Fruit fly (Drosophila melanogaster) whole organism, embryonic: ENCODE data around the gene CG10347.

Experiments used
- C15 ChIP-seq: fragments of 200-800 bp; sonication (Bioruptor generic); IDR thresholded peaks from 3 replicates; pipeline ENCODE4 v1.3.6; 2022; ENCODE audit warnings: missing biosample characterization, missing genetic modification characterization
- CG10366 ChIP-seq: fragments of 200-800 bp; sonication (Bioruptor generic); IDR thresholded peaks from 2 replicates; pipeline ENCODE4 v1.3.6; 2022; ENCODE audit warnings: missing biosample characterization, missing genetic modification characterization
- CG16813 ChIP-seq: fragments of 200-800 bp; sonication (Bioruptor generic); IDR thresholded peaks from 3 replicates; pipeline ENCODE4 v1.3.6; 2022; ENCODE audit warnings: missing biosample characterization, missing genetic modification characterization; ENCODE audit not compliant: partially characterized antibody
- CG17568 ChIP-seq: fragments of 200-800 bp; sonication (Bioruptor generic); optimal IDR thresholded peaks from 2 replicates; lab custom pipeline; 2018; ENCODE audit warnings: missing biosample characterization, mild to moderate bottlenecking, missing genetic modification characterization, moderate library complexity
- CG2120 ChIP-seq: fragments of 200-800 bp; sonication (Bioruptor generic); optimal IDR thresholded peaks from 3 replicates; lab custom pipeline; 2016; ENCODE audit warnings: missing biosample characterization, missing genetic modification characterization
- CG3163 ChIP-seq: fragments of 200-800 bp; sonication (Bioruptor generic); optimal IDR thresholded peaks from 3 replicates; lab custom pipeline; 2016; ENCODE audit warnings: missing biosample characterization, missing genetic modification characterization
- CG4424 ChIP-seq: fragments of 200-800 bp; sonication (Bioruptor generic); optimal IDR thresholded peaks from 3 replicates; lab custom pipeline; 2016; ENCODE audit warnings: missing biosample characterization, missing genetic modification characterization
- CG5953 ChIP-seq: fragments of 200-800 bp; sonication (Bioruptor generic); IDR thresholded peaks from 2 replicates; pipeline ENCODE4 v1.3.6; 2022; ENCODE audit warnings: missing biosample characterization, missing genetic modification characterization
- CG6683 ChIP-seq: fragments of 200-800 bp; sonication (Bioruptor generic); optimal IDR thresholded peaks from 2 replicates; lab custom pipeline; 2017; ENCODE audit warnings: missing biosample characterization, mild to moderate bottlenecking, missing genetic modification characterization, missing genetic modification reagents
- CG7271 ChIP-seq: fragments of 200-800 bp; sonication (Bioruptor generic); optimal IDR thresholded peaks from 2 replicates; lab custom pipeline; 2018; ENCODE audit warnings: missing biosample characterization, mild to moderate bottlenecking, missing genetic modification characterization, moderate library complexity
- CG7556 ChIP-seq: fragments of 200-800 bp; sonication (Bioruptor generic); optimal IDR thresholded peaks from 2 replicates; lab custom pipeline; 2017; ENCODE audit warnings: missing biosample characterization, mild to moderate bottlenecking, missing genetic modification characterization
- CG8765 ChIP-seq: fragments of 200-800 bp; sonication (Bioruptor generic); IDR thresholded peaks from 2 replicates; pipeline ENCODE4 v1.3.6; 2022; ENCODE audit warnings: missing biosample characterization, missing genetic modification characterization
- Camta ChIP-seq: fragments of 200-800 bp; sonication (Bioruptor generic); optimal IDR thresholded peaks from 2 replicates; lab custom pipeline; 2016; ENCODE audit warnings: missing biosample characterization, missing genetic modification characterization
- D ChIP-seq, 2 experiments: fragments of 200-800 bp in 1 of 2; fragments of >200 bp in 1 of 2; sonication (Bioruptor generic) in 1 of 2; optimal IDR thresholded peaks; 2 replicates in 1 of 2; 3 replicates in 1 of 2; lab custom pipeline; 2017; ENCODE audit warnings: mild to moderate bottlenecking in 1 of 2, missing biosample characterization in 1 of 2, missing genetic modification characterization in 1 of 2, missing genetic modification reagents in 1 of 2
- Dad ChIP-seq: fragments of 200-800 bp; sonication (Bioruptor generic); optimal IDR thresholded peaks from 3 replicates; lab custom pipeline; 2016; ENCODE audit warnings: missing biosample characterization, missing genetic modification characterization
- Dip3 ChIP-seq: fragments of 200-800 bp; sonication (Bioruptor generic); optimal IDR thresholded peaks from 3 replicates; lab custom pipeline; 2016; ENCODE audit warnings: missing biosample characterization, missing genetic modification characterization
- Elba2 ChIP-seq: fragments of 200-800 bp; sonication (Bioruptor generic); optimal IDR thresholded peaks from 3 replicates; lab custom pipeline; 2016; ENCODE audit warnings: missing biosample characterization, missing genetic modification characterization
- H2.0 ChIP-seq: fragments of 200-800 bp; sonication (Bioruptor generic); IDR thresholded peaks from 2 replicates; pipeline ENCODE4 v1.3.6; 2022; ENCODE audit warnings: missing biosample characterization, missing genetic modification characterization
- HHEX ChIP-seq: fragments of 200-800 bp; sonication (Bioruptor generic); optimal IDR thresholded peaks from 3 replicates; lab custom pipeline; 2017; ENCODE audit warnings: missing biosample characterization, mild to moderate bottlenecking, missing genetic modification characterization, missing genetic modification reagents
- HLH4C ChIP-seq: fragments of 200-800 bp; sonication (Bioruptor generic); IDR thresholded peaks from 3 replicates; pipeline ENCODE4 v1.3.6; 2022; ENCODE audit warnings: missing biosample characterization, missing genetic modification characterization; ENCODE audit not compliant: partially characterized antibody
- Myb ChIP-seq: fragments of 200-800 bp; sonication (Bioruptor generic); optimal IDR thresholded peaks from 2 replicates; lab custom pipeline; 2016; ENCODE audit warnings: missing biosample characterization, missing genetic modification characterization
- NfI ChIP-seq: fragments of 200-800 bp; sonication (Bioruptor generic); optimal IDR thresholded peaks from 3 replicates; lab custom pipeline; 2018; ENCODE audit warnings: missing biosample characterization, mild to moderate bottlenecking, missing genetic modification characterization, moderate library complexity
- Ptx1 ChIP-seq: fragments of 200-800 bp; sonication (Bioruptor generic); IDR thresholded peaks from 2 replicates; pipeline ENCODE4 v1.3.6; 2022; ENCODE audit warnings: missing biosample characterization, missing genetic modification characterization
- ase ChIP-seq: fragments of 200-800 bp; sonication (Bioruptor generic); IDR thresholded peaks from 3 replicates; pipeline ENCODE4 v1.3.6; 2022; ENCODE audit warnings: missing biosample characterization, missing genetic modification characterization
- az2 ChIP-seq: fragments of 200-800 bp; sonication (Bioruptor generic); optimal IDR thresholded peaks from 3 replicates; lab custom pipeline; 2016; ENCODE audit warnings: missing biosample characterization, missing genetic modification characterization
- bsh ChIP-seq, 2 experiments: fragments of 200-800 bp; sonication (Bioruptor generic); optimal IDR thresholded peaks; 2 replicates each; lab custom pipeline; 2017 to 2018; ENCODE audit warnings: mild to moderate bottlenecking in 2 of 2, missing biosample characterization in 2 of 2, missing genetic modification characterization in 2 of 2, moderate library complexity in 1 of 2
- cad ChIP-seq: fragments of >200 bp; optimal IDR thresholded peaks from 2 replicates; lab custom pipeline; 2017; ENCODE audit warnings: missing biosample characterization, missing genetic modification characterization
- chn ChIP-seq: fragments of 200-800 bp; sonication (Bioruptor generic); optimal IDR thresholded peaks from 2 replicates; lab custom pipeline; 2016; ENCODE audit warnings: missing biosample characterization, missing genetic modification characterization
- dm ChIP-seq: fragments of 200-800 bp; sonication (Bioruptor generic); optimal IDR thresholded peaks from 3 replicates; lab custom pipeline; 2016; ENCODE audit warnings: missing biosample characterization, missing genetic modification characterization
- en ChIP-seq: fragments of 200-800 bp; sonication (Bioruptor generic); optimal IDR thresholded peaks from 2 replicates; lab custom pipeline; 2016; ENCODE audit warnings: missing biosample characterization, missing genetic modification characterization
- eyg ChIP-seq: fragments of 200-800 bp; sonication (Bioruptor generic); optimal IDR thresholded peaks from 3 replicates; lab custom pipeline; 2016; ENCODE audit warnings: missing biosample characterization, missing genetic modification characterization
- fd3F ChIP-seq: fragments of 200-800 bp; sonication (Bioruptor generic); optimal IDR thresholded peaks from 2 replicates; lab custom pipeline; 2018; ENCODE audit warnings: missing biosample characterization, mild to moderate bottlenecking, missing genetic modification characterization, moderate library complexity
- gsb ChIP-seq: fragments of 200-800 bp; sonication (Bioruptor generic); IDR thresholded peaks from 2 replicates; pipeline ENCODE4 v1.3.6; 2022; ENCODE audit warnings: missing biosample characterization, missing genetic modification characterization
- gt ChIP-seq: fragments of 200-800 bp; sonication (Bioruptor generic); IDR thresholded peaks from 2 replicates; pipeline ENCODE4 v1.3.6; 2022; ENCODE audit warnings: missing biosample characterization, missing genetic modification characterization
- her ChIP-seq: fragments of 200-800 bp; sonication (Bioruptor generic); optimal IDR thresholded peaks from 2 replicates; lab custom pipeline; 2016; ENCODE audit warnings: missing biosample characterization, missing genetic modification characterization
- jumu ChIP-seq: fragments of 200-800 bp; sonication (Bioruptor generic); optimal IDR thresholded peaks from 3 replicates; lab custom pipeline; 2016; ENCODE audit warnings: missing biosample characterization, missing genetic modification characterization
- kay ChIP-seq: fragments of 200-800 bp; sonication (Bioruptor generic); optimal IDR thresholded peaks from 2 replicates; lab custom pipeline; 2016; ENCODE audit warnings: missing biosample characterization, missing genetic modification characterization
- knrl ChIP-seq: fragments of 200-800 bp; sonication (Bioruptor generic); IDR thresholded peaks from 3 replicates; pipeline ENCODE4 v1.3.6; 2022; ENCODE audit warnings: missing biosample characterization, missing genetic modification characterization; ENCODE audit not compliant: partially characterized antibody
- lab ChIP-seq: fragments of 200-800 bp; sonication (Bioruptor generic); optimal IDR thresholded peaks from 3 replicates; lab custom pipeline; 2017; ENCODE audit warnings: missing biosample characterization, missing genetic modification characterization, mild to moderate bottlenecking, moderate library complexity, missing genetic modification reagents
- luna ChIP-seq: fragments of 200-800 bp; sonication (Bioruptor generic); optimal IDR thresholded peaks from 2 replicates; lab custom pipeline; 2016; ENCODE audit warnings: missing biosample characterization, missing genetic modification characterization
- nmo ChIP-seq: fragments of 200-800 bp; sonication (Bioruptor generic); optimal IDR thresholded peaks from 2 replicates; lab custom pipeline; 2018; ENCODE audit warnings: missing biosample characterization, mild to moderate bottlenecking, missing genetic modification characterization, moderate library complexity
- phol ChIP-seq: fragments of 200-800 bp; sonication (Bioruptor generic); optimal IDR thresholded peaks from 3 replicates; lab custom pipeline; 2018; ENCODE audit warnings: missing biosample characterization, mild to moderate bottlenecking, missing genetic modification characterization, moderate library complexity
- repo ChIP-seq: fragments of 200-800 bp; sonication (Bioruptor generic); optimal IDR thresholded peaks from 2 replicates; lab custom pipeline; 2016; ENCODE audit warnings: missing biosample characterization, missing genetic modification characterization
- run ChIP-seq: fragments of 200-800 bp; sonication (Bioruptor generic); optimal IDR thresholded peaks from 3 replicates; lab custom pipeline; 2018; ENCODE audit warnings: missing biosample characterization, mild to moderate bottlenecking, missing genetic modification characterization
- sr ChIP-seq: fragments of 200-800 bp; sonication (Bioruptor generic); IDR thresholded peaks from 3 replicates; pipeline ENCODE4 v1.3.6; 2022; ENCODE audit warnings: missing biosample characterization, missing genetic modification characterization
- twi ChIP-seq: fragments of 200-800 bp; optimal IDR thresholded peaks from 2 replicates; lab custom pipeline; 2019; ENCODE audit warnings: missing biosample characterization, mild to moderate bottlenecking, missing genetic modification characterization, moderate library complexity
- usp ChIP-seq: fragments of >200 bp; optimal IDR thresholded peaks from 2 replicates; lab custom pipeline; 2017; ENCODE audit warnings: missing biosample characterization, missing genetic modification characterization
- vnd ChIP-seq: fragments of 200-800 bp; sonication (Bioruptor generic); IDR thresholded peaks from 3 replicates; pipeline ENCODE4 v1.3.6; 2022; ENCODE audit warnings: missing biosample characterization, missing genetic modification characterization; ENCODE audit not compliant: partially characterized antibody
- wdn ChIP-seq: fragments of 200-800 bp; sonication (Bioruptor generic); IDR thresholded peaks from 2 replicates; pipeline ENCODE4 v1.3.6; 2022; ENCODE audit warnings: missing biosample characterization, missing genetic modification characterization
- wor ChIP-seq: fragments of 200-800 bp; sonication (Bioruptor generic); IDR thresholded peaks from 2 replicates; pipeline ENCODE4 v1.3.6; 2022; ENCODE audit warnings: missing biosample characterization, missing genetic modification characterization

CG10347 gene

dm6 chrX:11854758-11855465 lies at the start of gene CG10347, which contains the start of gene ATP7 (continued):
- TF ChIP-seq vnd (GFP tag; lab: Robert Waterston, UW) (peak; percentile 85), usp (GFP tag; lab: Kevin White, UChicago) (no peak), D (optimal IDR thresholded peaks at IDR 0.05; lab: Kevin White, UChicago) (no peak), D (GFP tag; optimal IDR thresholded peaks at IDR 0.05; lab: Kevin White, UChicago) (no peak), Dip3 (GFP tag; lab: Kevin White, UChicago) (peak; percentile 36), Camta (GFP tag; lab: Kevin White, UChicago) (no peak), Myb (GFP tag; lab: Kevin White, UChicago) (peak; percentile 14), CG10366 (GFP tag; lab: Robert Waterston, UW) (no peak), CG6683 (GFP tag; lab: Kevin White, UChicago) (no peak), ase (GFP tag; lab: Robert Waterston, UW) (no peak), knrl (peak; percentile 93), sr (no peak), dm (GFP tag; lab: Kevin White, UChicago) (no peak), lab (peak; percentile 40), twi (tag; lab: Kevin White, UChicago) (no peak), gsb (GFP tag; lab: Robert Waterston, UW) (no peak), bsh (GFP tag; optimal IDR thresholded peaks at IDR 0.05; lab: Kevin White, UChicago) (no peak), NfI (GFP tag; lab: Kevin White, UChicago) (no peak), kay (GFP tag; lab: Kevin White, UChicago) (peak; percentile 27), en (GFP tag; lab: Kevin White, UChicago) (no peak), az2 (GFP tag; lab: Kevin White, UChicago) (peak; percentile 13), CG8765 (GFP tag; lab: Robert Waterston, UW) (no peak), jumu (peak; percentile 44), run (tag; lab: Kevin White, UChicago) (no peak), HLH4C (GFP tag; lab: Robert Waterston, UW) (peak; percentile 93), phol (tag; lab: Kevin White, UChicago) (peak; percentile 38), fd3F (GFP tag; lab: Kevin White, UChicago) (no peak), luna (GFP tag; lab: Kevin White, UChicago) (no peak), repo (GFP tag; lab: Kevin White, UChicago) (peak; percentile 25), wor (GFP tag; lab: Robert Waterston, UW) (no peak), C15 (no peak), chn (GFP tag; lab: Kevin White, UChicago) (peak; percentile 12), Elba2 (GFP tag; lab: Kevin White, UChicago) (no peak), eyg (GFP tag; lab: Kevin White, UChicago) (no peak), HHEX (GFP tag; lab: Kevin White, UChicago) (no peak), gt (GFP tag; lab: Robert Waterston, UW) (no peak), CG7556 (GFP tag; lab: Kevin White, UChicago) (no peak), Dad (no peak), CG5953 (GFP tag; lab: Robert Waterston, UW) (no peak), CG7271 (tag; lab: Kevin White, UChicago) (no peak), CG16813 (peak; percentile 90), CG4424 (GFP tag; lab: Kevin White, UChicago) (peak; percentile 16), her (GFP tag; lab: Kevin White, UChicago) (no peak), CG2120 (peak; percentile 62), cad (GFP tag; lab: Kevin White, UChicago) (no peak), H2.0 (GFP tag; lab: Robert Waterston, UW) (no peak), nmo (GFP tag; lab: Kevin White, UChicago) (peak; percentile 47), CG17568 (GFP tag; lab: Kevin White, UChicago) (no peak), wdn (GFP tag; lab: Robert Waterston, UW) (no peak), Ptx1 (GFP tag; lab: Robert Waterston, UW) (no peak), CG3163 (GFP tag; lab: Kevin White, UChicago) (peak; percentile 37)
